Fruit fly (Drosophila melanogaster) whole organism, embryonic: ENCODE data around the gene enc.

Experiments used
- CG10431 ChIP-seq: fragments of 200-800 bp; sonication (Bioruptor generic); optimal IDR thresholded peaks from 3 replicates; lab custom pipeline; 2018; ENCODE audit warnings: missing biosample characterization, mild to moderate bottlenecking, missing genetic modification characterization
- CG11456 ChIP-seq: fragments of 200-800 bp; sonication (Bioruptor generic); IDR thresholded peaks from 3 replicates; pipeline ENCODE4 v1.3.6; 2022; ENCODE audit warnings: missing biosample characterization, missing genetic modification characterization
- CG12769 ChIP-seq: fragments of 200-800 bp; sonication (Bioruptor generic); optimal IDR thresholded peaks from 2 replicates; lab custom pipeline; 2019; ENCODE audit warnings: missing biosample characterization, mild to moderate bottlenecking, missing genetic modification characterization, moderate library complexity
- CG13424 ChIP-seq: fragments of 200-800 bp; sonication (Bioruptor generic); optimal IDR thresholded peaks from 2 replicates; lab custom pipeline; 2019; ENCODE audit warnings: missing biosample characterization, mild to moderate bottlenecking, missing genetic modification characterization, moderate library complexity
- CG15601 ChIP-seq: fragments of 200-800 bp; sonication (Bioruptor generic); optimal IDR thresholded peaks from 3 replicates; lab custom pipeline; 2019; ENCODE audit warnings: missing biosample characterization, mild to moderate bottlenecking, missing genetic modification characterization, moderate library complexity
- CG15696 ChIP-seq: fragments of 200-800 bp; sonication (Bioruptor generic); optimal IDR thresholded peaks from 2 replicates; lab custom pipeline; 2019; ENCODE audit warnings: missing biosample characterization, mild to moderate bottlenecking, missing genetic modification characterization, moderate library complexity
- CG1603 ChIP-seq: fragments of 200-800 bp; sonication (Bioruptor generic); optimal IDR thresholded peaks from 2 replicates; lab custom pipeline; 2019; ENCODE audit warnings: missing biosample characterization, mild to moderate bottlenecking, missing genetic modification characterization, moderate library complexity
- CG17612 ChIP-seq: fragments of 200-800 bp; sonication (Bioruptor generic); IDR thresholded peaks from 2 replicates; pipeline ENCODE4 v1.3.6; 2022; ENCODE audit warnings: missing biosample characterization, missing genetic modification characterization
- CG30020 ChIP-seq: fragments of 200-800 bp; optimal IDR thresholded peaks from 2 replicates; lab custom pipeline; 2019; ENCODE audit warnings: missing biosample characterization, mild to moderate bottlenecking, missing genetic modification characterization, moderate library complexity
- CG32772 ChIP-seq: fragments of 200-800 bp; sonication (Bioruptor generic); IDR thresholded peaks from 2 replicates; pipeline ENCODE4 v1.3.6; 2022; ENCODE audit warnings: missing biosample characterization, missing genetic modification characterization
- CG34422 ChIP-seq: fragments of 200-800 bp; sonication (Bioruptor generic); IDR thresholded peaks from 3 replicates; pipeline ENCODE4 v1.3.6; 2022; ENCODE audit warnings: missing biosample characterization, missing genetic modification characterization
- CG4328 ChIP-seq: fragments of 200-800 bp; sonication (Bioruptor generic); optimal IDR thresholded peaks from 3 replicates; lab custom pipeline; 2017; ENCODE audit warnings: missing biosample characterization, missing genetic modification reagents, missing genetic modification characterization
- CG4424 ChIP-seq: fragments of 200-800 bp; sonication (Bioruptor generic); optimal IDR thresholded peaks from 3 replicates; lab custom pipeline; 2016; ENCODE audit warnings: missing biosample characterization, missing genetic modification characterization
- CG6254 ChIP-seq: fragments of 200-800 bp; sonication (Bioruptor generic); optimal IDR thresholded peaks from 3 replicates; lab custom pipeline; 2017; ENCODE audit warnings: mild to moderate bottlenecking, missing biosample characterization, missing genetic modification reagents, missing genetic modification characterization
- CG7357 ChIP-seq: fragments of 200-800 bp; sonication (Bioruptor generic); IDR thresholded peaks from 3 replicates; pipeline ENCODE4 v1.3.6; 2022; ENCODE audit warnings: missing biosample characterization, missing genetic modification characterization
- CG7786 ChIP-seq: fragments of 200-800 bp; sonication (Bioruptor generic); optimal IDR thresholded peaks from 2 replicates; lab custom pipeline; 2016; ENCODE audit warnings: missing biosample characterization, missing genetic modification characterization
- CG8290 ChIP-seq, 3 experiments: fragments of 200-800 bp; sonication (Bioruptor generic); optimal IDR thresholded peaks; 2 replicates each; lab custom pipeline; 2016 to 2019; ENCODE audit warnings: missing biosample characterization in 3 of 3, missing genetic modification characterization in 3 of 3, mild to moderate bottlenecking in 2 of 3, moderate library complexity in 1 of 3
- CG8478 ChIP-seq: fragments of >200 bp; optimal IDR thresholded peaks from 2 replicates; lab custom pipeline; 2018
- CTCF ChIP-seq: fragments of 200-800 bp; sonication (Bioruptor generic); optimal IDR thresholded peaks from 2 replicates; lab custom pipeline; 2017; ENCODE audit warnings: missing biosample characterization, mild to moderate bottlenecking, missing genetic modification characterization, moderate library complexity
- Dek ChIP-seq: fragments of 200-800 bp; sonication (Bioruptor generic); optimal IDR thresholded peaks from 3 replicates; lab custom pipeline; 2019; ENCODE audit warnings: missing biosample characterization, mild to moderate bottlenecking, missing genetic modification characterization, moderate library complexity
- E2f1 ChIP-seq: fragments of 200-800 bp; sonication (Bioruptor generic); IDR thresholded peaks from 2 replicates; pipeline ENCODE4 v1.3.6; 2022; ENCODE audit warnings: missing biosample characterization, missing genetic modification characterization
- Hr51 ChIP-seq, 2 experiments: fragments of 200-800 bp; sonication (Bioruptor generic); optimal IDR thresholded peaks; 2 replicates in 1 of 2; 3 replicates in 1 of 2; lab custom pipeline; 2016 to 2018; ENCODE audit warnings: missing biosample characterization in 2 of 2, missing genetic modification characterization in 2 of 2, mild to moderate bottlenecking in 1 of 2, moderate library complexity in 1 of 2
- Hr78 ChIP-seq, 2 experiments: fragments of 200-800 bp in 1 of 2; fragments of >200 bp in 1 of 2; sonication (Bioruptor generic) in 1 of 2; optimal IDR thresholded peaks; 2 replicates each; lab custom pipeline; 2017 to 2019; ENCODE audit warnings: missing biosample characterization in 2 of 2, missing genetic modification characterization in 2 of 2, mild to moderate bottlenecking in 1 of 2, moderate library complexity in 1 of 2
- Mad ChIP-seq: fragments of 200-800 bp; sonication (Bioruptor generic); optimal IDR thresholded peaks from 2 replicates; lab custom pipeline; 2016; ENCODE audit warnings: missing biosample characterization, missing genetic modification characterization
- NC2α ChIP-seq: fragments of 200-800 bp; sonication (Bioruptor generic); optimal IDR thresholded peaks from 2 replicates; lab custom pipeline; 2016; ENCODE audit warnings: missing biosample characterization, missing genetic modification characterization
- Oaz ChIP-seq: fragments of 200-800 bp; sonication (Bioruptor generic); IDR thresholded peaks from 2 replicates; pipeline ENCODE4 v1.3.6; 2022; ENCODE audit warnings: missing biosample characterization, missing genetic modification characterization
- Oli ChIP-seq: fragments of 200-800 bp; sonication (Bioruptor generic); optimal IDR thresholded peaks from 2 replicates; lab custom pipeline; 2018; ENCODE audit warnings: missing biosample characterization, mild to moderate bottlenecking, missing genetic modification characterization, moderate library complexity
- Ptx1 ChIP-seq: fragments of 200-800 bp; sonication (Bioruptor generic); IDR thresholded peaks from 2 replicates; pipeline ENCODE4 v1.3.6; 2022; ENCODE audit warnings: missing biosample characterization, missing genetic modification characterization
- Stat92E ChIP-seq, 3 experiments: fragments of >200 bp in 2 of 3; fragments of 200-800 bp in 1 of 3; sonication (Bioruptor generic) in 1 of 3; optimal IDR thresholded peaks; 2 replicates each; lab custom pipeline; 2017 to 2019; ENCODE audit warnings: missing biosample characterization in 3 of 3, missing genetic modification characterization in 3 of 3, mild to moderate bottlenecking in 1 of 3, moderate library complexity in 1 of 3
- Usf ChIP-seq: fragments of 200-800 bp; sonication (Bioruptor generic); optimal IDR thresholded peaks from 2 replicates; lab custom pipeline; 2017; ENCODE audit warnings: missing genotype, missing biosample characterization, missing genetic modification characterization
- Xbp1 ChIP-seq: fragments of 200-800 bp; sonication (Bioruptor generic); optimal IDR thresholded peaks from 3 replicates; lab custom pipeline; 2016; ENCODE audit warnings: missing biosample characterization, mild to moderate bottlenecking, missing genetic modification characterization
- br ChIP-seq: fragments of >200 bp; optimal IDR thresholded peaks from 2 replicates; lab custom pipeline; 2017
- chn ChIP-seq: fragments of 200-800 bp; sonication (Bioruptor generic); optimal IDR thresholded peaks from 2 replicates; lab custom pipeline; 2016; ENCODE audit warnings: missing biosample characterization, missing genetic modification characterization
- da ChIP-seq: fragments of 200-800 bp; sonication (Bioruptor generic); optimal IDR thresholded peaks from 2 replicates; lab custom pipeline; 2016; ENCODE audit warnings: missing biosample characterization, missing genetic modification characterization
- dmrt99B ChIP-seq: fragments of 200-800 bp; sonication (Bioruptor generic); optimal IDR thresholded peaks from 2 replicates; lab custom pipeline; 2018; ENCODE audit warnings: missing biosample characterization, mild to moderate bottlenecking, missing genetic modification characterization, moderate library complexity
- dpn ChIP-seq, 2 experiments: fragments of 200-800 bp; sonication (Bioruptor generic); optimal IDR thresholded peaks; 3 replicates each; lab custom pipeline; 2016; ENCODE audit warnings: missing biosample characterization in 2 of 2, missing genetic modification characterization in 2 of 2
- dysf ChIP-seq: fragments of 200-800 bp; sonication (Bioruptor generic); IDR thresholded peaks from 3 replicates; pipeline ENCODE4 v1.3.6; 2022; ENCODE audit warnings: missing biosample characterization, missing genetic modification characterization
- fd96Cb ChIP-seq: fragments of 200-800 bp; sonication (Bioruptor generic); optimal IDR thresholded peaks from 2 replicates; lab custom pipeline; 2018; ENCODE audit warnings: missing biosample characterization, mild to moderate bottlenecking, missing genetic modification characterization, moderate library complexity
- gem ChIP-seq: fragments of 200-800 bp; sonication (Bioruptor generic); optimal IDR thresholded peaks from 2 replicates; lab custom pipeline; 2019; ENCODE audit warnings: missing biosample characterization, mild to moderate bottlenecking, missing genetic modification characterization, moderate library complexity
- ham ChIP-seq: fragments of 200-800 bp; sonication (Bioruptor generic); IDR thresholded peaks from 2 replicates; pipeline ENCODE4 v1.3.6; 2022; ENCODE audit warnings: missing biosample characterization, missing genetic modification characterization
- ken ChIP-seq: fragments of 200-800 bp; sonication (Bioruptor generic); IDR thresholded peaks from 3 replicates; pipeline ENCODE4 v1.3.6; 2022; ENCODE audit warnings: missing biosample characterization, missing genetic modification characterization
- nom ChIP-seq: fragments of 200-800 bp; sonication (Bioruptor generic); optimal IDR thresholded peaks from 2 replicates; lab custom pipeline; 2017; ENCODE audit warnings: missing biosample characterization, missing genetic modification characterization, mild to moderate bottlenecking, moderate library complexity, missing genetic modification reagents
- otp ChIP-seq: fragments of 200-800 bp; sonication (Bioruptor generic); IDR thresholded peaks from 3 replicates; pipeline ENCODE4, ENCODE4 v1.3.6; 2022; ENCODE audit warnings: missing biosample characterization, missing genetic modification characterization
- pros ChIP-seq: fragments of 200-800 bp; sonication (Bioruptor generic); optimal IDR thresholded peaks from 3 replicates; lab custom pipeline; 2019; ENCODE audit warnings: missing biosample characterization, mild to moderate bottlenecking, missing genetic modification characterization, moderate library complexity
- ranshi ChIP-seq: fragments of 200-800 bp; sonication (Bioruptor generic); IDR thresholded peaks from 2 replicates; pipeline ENCODE4 v1.3.6; 2022; ENCODE audit warnings: missing biosample characterization, missing genetic modification characterization
- ssp ChIP-seq: fragments of 200-800 bp; sonication (Bioruptor generic); IDR thresholded peaks from 2 replicates; pipeline ENCODE4 v1.3.6; 2022; ENCODE audit warnings: missing biosample characterization, missing genetic modification characterization
- tap ChIP-seq: fragments of 200-800 bp; optimal IDR thresholded peaks from 3 replicates; lab custom pipeline; 2019; ENCODE audit warnings: missing biosample characterization, mild to moderate bottlenecking, missing genetic modification characterization, moderate library complexity
- tx ChIP-seq: fragments of 200-800 bp; sonication (Bioruptor generic); optimal IDR thresholded peaks from 2 replicates; lab custom pipeline; 2016; ENCODE audit warnings: missing biosample characterization, missing genetic modification characterization
- unpg ChIP-seq: fragments of 200-800 bp; sonication (Bioruptor generic); optimal IDR thresholded peaks from 3 replicates; lab custom pipeline; 2018; ENCODE audit warnings: missing biosample characterization, mild to moderate bottlenecking, missing genetic modification characterization, moderate library complexity
- wek ChIP-seq: fragments of 200-800 bp; sonication (Bioruptor generic); optimal IDR thresholded peaks from 3 replicates; lab custom pipeline; 2018; ENCODE audit warnings: missing biosample characterization, mild to moderate bottlenecking, missing genetic modification characterization, moderate library complexity
- zfh1 ChIP-seq: fragments of 200-800 bp; sonication (Bioruptor generic); IDR thresholded peaks from 3 replicates; pipeline ENCODE4 v1.3.6; 2022; ENCODE audit warnings: missing biosample characterization, missing genetic modification characterization

Gene enc

DNA sequence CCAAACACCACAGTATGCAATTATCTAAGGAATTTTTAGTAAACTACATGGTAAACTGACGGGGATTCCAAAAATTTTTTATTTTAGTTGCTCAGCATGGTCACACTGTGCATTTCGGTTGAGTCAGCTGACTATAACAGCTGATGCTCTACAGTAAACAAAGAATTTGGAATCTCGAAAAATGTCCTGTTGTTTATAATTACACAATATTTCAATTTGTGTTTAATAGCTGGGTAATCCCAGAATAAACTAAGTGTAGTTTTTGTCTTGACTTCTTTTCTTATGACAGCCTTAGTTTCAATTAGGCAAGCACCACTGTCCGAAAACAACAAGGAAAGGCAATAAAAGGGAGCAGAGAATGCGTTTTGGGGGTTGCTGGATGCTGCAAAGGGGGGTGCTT lies 32.8 kb upstream of the enc start:
- TF ChIP-seq CTCF (no peak), gem (tag; lab: Kevin White, UChicago) (peak; percentile 57), CG32772 (GFP tag; lab: Robert Waterston, UW) (no peak), br (lab: Kevin White, UChicago) (no peak), dpn (GFP tag; optimal IDR thresholded peaks at IDR 0.05; lab: Kevin White, UChicago) (peak in 1 of 2 experiments; percentile 32), fd96Cb (tag; lab: Kevin White, UChicago) (peak; percentile 27), Xbp1 (GFP tag; lab: Kevin White, UChicago) (peak; percentile 3), nom (GFP tag; lab: Kevin White, UChicago) (no peak), CG15601 (tag; lab: Kevin White, UChicago) (no peak), CG7357 (peak; percentile 48; the same call in 1 of the 3 replicates), da (GFP tag; lab: Kevin White, UChicago) (no peak), ham (GFP tag; lab: Robert Waterston, UW) (no peak), Oaz (0 out of 2 replicates have a peak, but pooled peaks have one; percentile 20), CG11456 (0 out of 3 replicates have a peak, but pooled peaks have one; percentile 51), CG30020 (tag; lab: Kevin White, UChicago) (no peak), Hr51 (GFP tag; optimal IDR thresholded peaks at IDR 0.05; lab: Kevin White, UChicago) (peak in 1 of 2 experiments; percentile 19), CG7786 (peak; percentile 25), E2f1 (GFP tag; lab: Robert Waterston, UW) (peak; percentile 61), zfh1 (GFP tag; lab: Robert Waterston, UW) (peak; percentile 68; the same call in 2 of the 3 replicates), tx (GFP tag; lab: Kevin White, UChicago) (no peak), CG8478 (lab: Kevin White, UChicago) (no peak), CG6254 (GFP tag; lab: Kevin White, UChicago) (no peak), CG17612 (GFP tag; lab: Robert Waterston, UW) (0 out of 2 replicates have a peak, but pooled peaks have one; percentile 37), Usf (no peak), CG1603 (tag; lab: Kevin White, UChicago) (peak; percentile 43), Stat92E (GFP tag; optimal IDR thresholded peaks at IDR 0.05; lab: Kevin White, UChicago) (no peak), CG12769 (no peak), Hr78 (GFP tag; optimal IDR thresholded peaks at IDR 0.05; lab: Kevin White, UChicago) (no peak), Oli (tag; lab: Kevin White, UChicago) (peak; percentile 37), CG4328 (no peak), CG8290 (GFP tag; optimal IDR thresholded peaks at IDR 0.05; lab: Kevin White, UChicago) (no peak), CG8290 (tag; optimal IDR thresholded peaks at IDR 0.05; lab: Kevin White, UChicago) (peak in 1 of 2 experiments; percentile 7), ken (GFP tag; lab: Robert Waterston, UW) (peak; percentile 53; the same call in 1 of the 3 replicates), CG4424 (peak; percentile 7), ssp (GFP tag; lab: Robert Waterston, UW) (peak; percentile 42; the same call in 1 of the 2 replicates), Dek (no peak), CG13424 (tag; lab: Kevin White, UChicago) (peak; percentile 9), otp (GFP tag; lab: Robert Waterston, UW) (0 out of 3 replicates have a peak, but pooled peaks have one; percentile 6), tap (no peak), chn (GFP tag; lab: Kevin White, UChicago) (peak; percentile 15), unpg (peak; percentile 45), Mad (GFP tag; lab: Kevin White, UChicago) (no peak), dysf (peak; percentile 61), dmrt99B (tag; lab: Kevin White, UChicago) (peak; percentile 24), wek (no peak), CG34422 (GFP tag; lab: Robert Waterston, UW) (peak; percentile 28; the same call in 1 of the 3 replicates), CG15696 (peak; percentile 12), ranshi (GFP tag; lab: Robert Waterston, UW) (peak; percentile 28; the same call in 1 of the 2 replicates), Ptx1 (peak; percentile 60), pros (GFP tag; lab: Kevin White, UChicago) (no peak), CG10431 (GFP tag; lab: Kevin White, UChicago) (peak; percentile 96), NC2α (GFP tag; lab: Kevin White, UChicago) (no peak)
